Fruit fly (Drosophila melanogaster) whole organism: Measurements from ENCODE around the gene CG44198.

Experiments used
- CG8478 ChIP-seq: fragments of >200 bp; optimal IDR thresholded peaks from 2 replicates; lab custom pipeline; 2018; ENCODE audit warnings: inconsistent platforms
- EcR ChIP-seq, 2 experiments: fragments of >200 bp; optimal IDR thresholded peaks; 2 replicates each; lab custom pipeline; 2017; ENCODE audit warnings: missing biosample characterization in 2 of 2, missing genetic modification characterization in 2 of 2, missing genetic modification reagents in 2 of 2
- pan ChIP-seq: fragments of >200 bp; optimal IDR thresholded peaks from 2 replicates; lab custom pipeline; 2017
- psq ChIP-seq: fragments of >200 bp; optimal IDR thresholded peaks from 2 replicates; lab custom pipeline; 2017

- TF ChIP-seq psq (lab: Kevin White, UChicago) (no peak), CG8478 (no peak), pan (lab: Kevin White, UChicago) (no peak), EcR (GFP tag; optimal IDR thresholded peaks at IDR 0.05; lab: Kevin White, UChicago) (no peak)
Observed at dm6 chr2L:13073797-13074196, 45.1 kb downstream of the CG44198 start.
